Fruit fly (Drosophila melanogaster) whole organism, embryonic: ENCODE data around the gene CG10508.
A peak's percentile ranks its signal among the peaks of the same experiment; 100 is the strongest.

ENCODE experiments used
- CG10543 ChIP-seq: fragments of 200-800 bp; sonication (Bioruptor generic); optimal IDR thresholded peaks from 3 replicates; lab custom pipeline; 2017; ENCODE audit warnings: missing biosample characterization, mild to moderate bottlenecking, missing genetic modification characterization, moderate library complexity
- CG10959 ChIP-seq: fragments of 200-800 bp; sonication (Bioruptor generic); IDR thresholded peaks from 2 replicates; pipeline ENCODE4 v1.3.6; 2022; ENCODE audit warnings: missing biosample characterization, missing genetic modification characterization
- CG11723 ChIP-seq: fragments of 200-800 bp; sonication (Bioruptor generic); optimal IDR thresholded peaks from 2 replicates; lab custom pipeline; 2017; ENCODE audit warnings: missing biosample characterization, mild to moderate bottlenecking, missing genetic modification characterization
- CG12071 ChIP-seq: fragments of 200-800 bp; sonication (Bioruptor generic); optimal IDR thresholded peaks from 3 replicates; lab custom pipeline; 2018; ENCODE audit warnings: missing biosample characterization, mild to moderate bottlenecking, missing genetic modification characterization
- CG13424 ChIP-seq: fragments of 200-800 bp; sonication (Bioruptor generic); optimal IDR thresholded peaks from 2 replicates; lab custom pipeline; 2019; ENCODE audit warnings: missing biosample characterization, mild to moderate bottlenecking, missing genetic modification characterization, moderate library complexity
- CG14667 ChIP-seq: fragments of 200-800 bp; sonication (Bioruptor generic); IDR thresholded peaks from 2 replicates; pipeline ENCODE4 v1.3.6; 2022; ENCODE audit warnings: missing biosample characterization, missing genetic modification characterization
- CG15073 ChIP-seq: fragments of 200-800 bp; sonication (Bioruptor generic); optimal IDR thresholded peaks from 2 replicates; lab custom pipeline; 2016; ENCODE audit warnings: missing biosample characterization, missing genetic modification characterization
- CG15696 ChIP-seq: fragments of 200-800 bp; sonication (Bioruptor generic); optimal IDR thresholded peaks from 2 replicates; lab custom pipeline; 2019; ENCODE audit warnings: missing biosample characterization, mild to moderate bottlenecking, missing genetic modification characterization, moderate library complexity
- CG1602 ChIP-seq: fragments of 200-800 bp; sonication (Bioruptor generic); optimal IDR thresholded peaks from 3 replicates; lab custom pipeline; 2016; ENCODE audit warnings: missing biosample characterization, missing genetic modification characterization
- CG16863 ChIP-seq: fragments of 200-800 bp; sonication (Bioruptor generic); optimal IDR thresholded peaks from 3 replicates; lab custom pipeline; 2016; ENCODE audit warnings: missing biosample characterization, missing genetic modification characterization
- CG18262 ChIP-seq: fragments of 200-800 bp; optimal IDR thresholded peaks from 3 replicates; lab custom pipeline; 2019; ENCODE audit warnings: missing biosample characterization, mild to moderate bottlenecking, missing genetic modification characterization, moderate library complexity
- CG18476 ChIP-seq: fragments of 200-800 bp; sonication (Bioruptor generic); optimal IDR thresholded peaks from 2 replicates; lab custom pipeline; 2016; ENCODE audit warnings: missing biosample characterization, mild to moderate bottlenecking, missing genetic modification characterization
- CG32767 ChIP-seq: fragments of 200-800 bp; sonication (Bioruptor generic); IDR thresholded peaks from 2 replicates; pipeline ENCODE4 v1.3.6; 2022; ENCODE audit warnings: missing biosample characterization, missing genetic modification characterization
- CG3995 ChIP-seq: fragments of 200-800 bp; sonication (Bioruptor generic); optimal IDR thresholded peaks from 3 replicates; lab custom pipeline; 2016; ENCODE audit warnings: missing biosample characterization, missing genetic modification characterization
- CG4328 ChIP-seq: fragments of 200-800 bp; sonication (Bioruptor generic); optimal IDR thresholded peaks from 3 replicates; lab custom pipeline; 2017; ENCODE audit warnings: missing biosample characterization, missing genetic modification reagents, missing genetic modification characterization
- CG6272 ChIP-seq: fragments of 200-800 bp; sonication (Bioruptor generic); IDR thresholded peaks from 2 replicates; pipeline ENCODE4 v1.3.6; 2022; ENCODE audit warnings: missing biosample characterization, missing genetic modification characterization
- CG7928 ChIP-seq: fragments of 200-800 bp; sonication (Bioruptor generic); optimal IDR thresholded peaks from 2 replicates; lab custom pipeline; 2017; ENCODE audit warnings: missing biosample characterization, mild to moderate bottlenecking, missing genetic modification characterization
- CG8388 ChIP-seq: fragments of 200-800 bp; sonication (Bioruptor generic); optimal IDR thresholded peaks from 2 replicates; lab custom pipeline; 2019; ENCODE audit warnings: missing biosample characterization, mild to moderate bottlenecking, missing genetic modification characterization, moderate library complexity
- CG8944 ChIP-seq: fragments of 200-800 bp; sonication (Bioruptor generic); optimal IDR thresholded peaks from 3 replicates; lab custom pipeline; 2016; ENCODE audit warnings: missing biosample characterization, missing genetic modification characterization
- CG9215 ChIP-seq: fragments of 200-800 bp; sonication (Bioruptor generic); IDR thresholded peaks from 2 replicates; pipeline ENCODE4 v1.3.6; 2022; ENCODE audit warnings: missing biosample characterization, missing genetic modification characterization
- Camta ChIP-seq: fragments of 200-800 bp; sonication (Bioruptor generic); optimal IDR thresholded peaks from 2 replicates; lab custom pipeline; 2016; ENCODE audit warnings: missing biosample characterization, missing genetic modification characterization
- Doc3 ChIP-seq: fragments of 200-800 bp; sonication (Bioruptor generic); IDR thresholded peaks from 3 replicates; pipeline ENCODE4 v1.3.6; 2022; ENCODE audit warnings: missing biosample characterization, missing genetic modification characterization; ENCODE audit not compliant: partially characterized antibody
- H2.0 ChIP-seq: fragments of 200-800 bp; sonication (Bioruptor generic); IDR thresholded peaks from 2 replicates; pipeline ENCODE4 v1.3.6; 2022; ENCODE audit warnings: missing biosample characterization, missing genetic modification characterization
- Hey ChIP-seq: fragments of 200-800 bp; sonication (Bioruptor generic); optimal IDR thresholded peaks from 3 replicates; lab custom pipeline; 2018; ENCODE audit warnings: missing biosample characterization, mild to moderate bottlenecking, missing genetic modification characterization
- NC2α ChIP-seq: fragments of 200-800 bp; sonication (Bioruptor generic); optimal IDR thresholded peaks from 2 replicates; lab custom pipeline; 2016; ENCODE audit warnings: missing biosample characterization, missing genetic modification characterization
- Poxn ChIP-seq: fragments of 200-800 bp; sonication (Bioruptor generic); IDR thresholded peaks from 2 replicates; pipeline ENCODE4 v1.3.6; 2022; ENCODE audit warnings: missing biosample characterization, missing genetic modification characterization
- Ptx1 ChIP-seq: fragments of 200-800 bp; sonication (Bioruptor generic); IDR thresholded peaks from 2 replicates; pipeline ENCODE4 v1.3.6; 2022; ENCODE audit warnings: missing biosample characterization, missing genetic modification characterization
- Rx ChIP-seq: fragments of 200-800 bp; sonication (Bioruptor generic); IDR thresholded peaks from 2 replicates; pipeline ENCODE4 v1.3.6; 2022; ENCODE audit warnings: missing biosample characterization, missing genetic modification characterization
- Six4 ChIP-seq: fragments of 200-800 bp; sonication (Bioruptor generic); optimal IDR thresholded peaks from 2 replicates; lab custom pipeline; 2016; ENCODE audit warnings: missing biosample characterization, missing genetic modification characterization
- Sry-δ ChIP-seq: fragments of 200-800 bp; sonication (Bioruptor generic); optimal IDR thresholded peaks from 2 replicates; lab custom pipeline; 2016; ENCODE audit warnings: missing biosample characterization, missing genetic modification characterization
- Stat92E ChIP-seq, 3 experiments: fragments of >200 bp in 2 of 3; fragments of 200-800 bp in 1 of 3; sonication (Bioruptor generic) in 1 of 3; optimal IDR thresholded peaks; 2 replicates each; lab custom pipeline; 2017 to 2019; ENCODE audit warnings: missing biosample characterization in 3 of 3, missing genetic modification characterization in 3 of 3, mild to moderate bottlenecking in 1 of 3, moderate library complexity in 1 of 3
- Xbp1 ChIP-seq: fragments of 200-800 bp; sonication (Bioruptor generic); optimal IDR thresholded peaks from 3 replicates; lab custom pipeline; 2016; ENCODE audit warnings: missing biosample characterization, mild to moderate bottlenecking, missing genetic modification characterization
- al ChIP-seq: fragments of 200-800 bp; sonication (Bioruptor generic); IDR thresholded peaks from 2 replicates; pipeline ENCODE4 v1.3.6; 2022; ENCODE audit warnings: missing biosample characterization, missing genetic modification characterization
- bigmax ChIP-seq: fragments of 200-800 bp; sonication (Bioruptor generic); optimal IDR thresholded peaks from 2 replicates; lab custom pipeline; 2018; ENCODE audit warnings: missing biosample characterization, mild to moderate bottlenecking, missing genetic modification characterization
- bsh ChIP-seq, 2 experiments: fragments of 200-800 bp; sonication (Bioruptor generic); optimal IDR thresholded peaks; 2 replicates each; lab custom pipeline; 2017 to 2018; ENCODE audit warnings: mild to moderate bottlenecking in 2 of 2, missing biosample characterization in 2 of 2, missing genetic modification characterization in 2 of 2, moderate library complexity in 1 of 2
- chm ChIP-seq: fragments of 200-800 bp; sonication (Bioruptor generic); IDR thresholded peaks from 2 replicates; pipeline ENCODE4 v1.3.6; 2022; ENCODE audit warnings: missing biosample characterization, missing genetic modification characterization
- dysf ChIP-seq: fragments of 200-800 bp; sonication (Bioruptor generic); IDR thresholded peaks from 3 replicates; pipeline ENCODE4 v1.3.6; 2022; ENCODE audit warnings: missing biosample characterization, missing genetic modification characterization
- grau ChIP-seq: fragments of 200-800 bp; optimal IDR thresholded peaks from 3 replicates; lab custom pipeline; 2019; ENCODE audit warnings: missing biosample characterization, mild to moderate bottlenecking, missing genetic modification characterization, moderate library complexity
- gsb ChIP-seq: fragments of 200-800 bp; sonication (Bioruptor generic); IDR thresholded peaks from 2 replicates; pipeline ENCODE4 v1.3.6; 2022; ENCODE audit warnings: missing biosample characterization, missing genetic modification characterization
- ham ChIP-seq: fragments of 200-800 bp; sonication (Bioruptor generic); IDR thresholded peaks from 2 replicates; pipeline ENCODE4 v1.3.6; 2022; ENCODE audit warnings: missing biosample characterization, missing genetic modification characterization
- hth ChIP-seq: fragments of >200 bp; optimal IDR thresholded peaks from 2 replicates; lab custom pipeline; 2017; ENCODE audit warnings: inconsistent platforms
- kni ChIP-seq: fragments of 200-800 bp; sonication (Bioruptor generic); optimal IDR thresholded peaks from 3 replicates; lab custom pipeline; 2017; ENCODE audit warnings: mild to moderate bottlenecking, missing biosample characterization, missing genetic modification reagents, missing genetic modification characterization
- mirr ChIP-seq: fragments of 200-800 bp; sonication (Bioruptor generic); optimal IDR thresholded peaks from 3 replicates; lab custom pipeline; 2018; ENCODE audit warnings: missing biosample characterization, mild to moderate bottlenecking, missing genetic modification characterization
- pb ChIP-seq: fragments of 200-800 bp; sonication (Bioruptor generic); optimal IDR thresholded peaks from 3 replicates; lab custom pipeline; 2016; ENCODE audit warnings: missing biosample characterization, missing genetic modification characterization
- ro ChIP-seq: fragments of 200-800 bp; sonication (Bioruptor generic); IDR thresholded peaks from 2 replicates; pipeline ENCODE4 v1.3.6; 2022; ENCODE audit warnings: missing biosample characterization, missing genetic modification characterization
- sim ChIP-seq: fragments of 200-800 bp; sonication (Bioruptor generic); IDR thresholded peaks from 2 replicates; pipeline ENCODE4 v1.3.6; 2022; ENCODE audit warnings: missing biosample characterization, missing genetic modification characterization
- slbo ChIP-seq: fragments of 200-800 bp; sonication (Bioruptor generic); IDR thresholded peaks from 2 replicates; pipeline ENCODE4 v1.3.6; 2022; ENCODE audit warnings: missing biosample characterization, missing genetic modification characterization
- sob ChIP-seq: fragments of 200-800 bp; sonication (Bioruptor generic); IDR thresholded peaks from 2 replicates; pipeline ENCODE4 v1.3.6; 2022; ENCODE audit warnings: missing biosample characterization, missing genetic modification characterization
- tx ChIP-seq: fragments of 200-800 bp; sonication (Bioruptor generic); optimal IDR thresholded peaks from 2 replicates; lab custom pipeline; 2016; ENCODE audit warnings: missing biosample characterization, missing genetic modification characterization
- wdn ChIP-seq: fragments of 200-800 bp; sonication (Bioruptor generic); IDR thresholded peaks from 2 replicates; pipeline ENCODE4 v1.3.6; 2022; ENCODE audit warnings: missing biosample characterization, missing genetic modification characterization
- zfh1 ChIP-seq: fragments of 200-800 bp; sonication (Bioruptor generic); IDR thresholded peaks from 3 replicates; pipeline ENCODE4 v1.3.6; 2022; ENCODE audit warnings: missing biosample characterization, missing genetic modification characterization
- zfh2 ChIP-seq: fragments of 200-800 bp; sonication (Bioruptor generic); optimal IDR thresholded peaks from 2 replicates; lab custom pipeline; 2016; ENCODE audit warnings: missing biosample characterization, missing genetic modification characterization

CG10508 gene

dm6 chr3L:21216697-21217291, 6.8 kb downstream of the CG10508 start, which contains the start of the genes Trmt112 and Ilk (continued):
- no peak for TF ChIP-seq gsb (GFP tag; lab: Robert Waterston, UW)
- no peak for TF ChIP-seq zfh1
- TF ChIP-seq Xbp1 (GFP tag; lab: Kevin White, UChicago) = peak; percentile 22
- no peak for TF ChIP-seq Hey
- no peak for TF ChIP-seq bigmax (GFP tag; lab: Kevin White, UChicago)
- no peak for TF ChIP-seq NC2α (GFP tag; lab: Kevin White, UChicago)
- no peak for TF ChIP-seq kni
- no peak for TF ChIP-seq CG7928 (GFP tag; lab: Kevin White, UChicago)
- peak; percentile 75 for TF ChIP-seq Sry-δ (GFP tag; lab: Kevin White, UChicago)
- no peak for TF ChIP-seq al (GFP tag; lab: Robert Waterston, UW)
- TF ChIP-seq ro (GFP tag; lab: Robert Waterston, UW) = no peak
- TF ChIP-seq CG12071 = no peak
- TF ChIP-seq CG15696 (tag; lab: Kevin White, UChicago) = no peak
- TF ChIP-seq CG3995 = peak; percentile 6
- no peak for TF ChIP-seq chm
- no peak for TF ChIP-seq Poxn
- TF ChIP-seq hth (lab: Kevin White, UChicago) = no peak
- 0 out of 2 replicates have a peak, but pooled peaks have one; percentile 12 for TF ChIP-seq slbo (GFP tag; lab: Robert Waterston, UW)
- TF ChIP-seq tx = peak; percentile 88
- no peak for TF ChIP-seq CG13424 (tag; lab: Kevin White, UChicago)
- no peak for TF ChIP-seq ham (GFP tag; lab: Robert Waterston, UW)
- TF ChIP-seq CG18476 = no peak
- peak; percentile 61; the same call in 1 of the 3 replicates for TF ChIP-seq Doc3 (GFP tag; lab: Robert Waterston, UW)
- no peak for TF ChIP-seq Six4 (GFP tag; lab: Kevin White, UChicago)
- TF ChIP-seq CG8944 (GFP tag; lab: Kevin White, UChicago) = no peak
- TF ChIP-seq pb (GFP tag; lab: Kevin White, UChicago) = no peak
- TF ChIP-seq CG6272 (GFP tag; lab: Robert Waterston, UW) = no peak
- TF ChIP-seq CG4328 (GFP tag; lab: Kevin White, UChicago) = no peak
- no peak for TF ChIP-seq CG32767
- peak; percentile 10 for TF ChIP-seq mirr (GFP tag; lab: Kevin White, UChicago)
- TF ChIP-seq CG10959 (GFP tag; lab: Robert Waterston, UW) = no peak
- no peak for TF ChIP-seq CG1602 (GFP tag; lab: Kevin White, UChicago)
- no peak for TF ChIP-seq bsh (GFP tag; optimal IDR thresholded peaks at IDR 0.05; lab: Kevin White, UChicago)
- no peak for TF ChIP-seq CG16863 (GFP tag; lab: Kevin White, UChicago)
- TF ChIP-seq CG10543 (GFP tag; lab: Kevin White, UChicago) = no peak
- no peak for TF ChIP-seq CG11723 (GFP tag; lab: Kevin White, UChicago)
- TF ChIP-seq CG15073 = no peak
- TF ChIP-seq CG9215 = no peak
- TF ChIP-seq CG8388 (GFP tag; lab: Kevin White, UChicago) = no peak
- no peak for TF ChIP-seq zfh2
- TF ChIP-seq Stat92E (GFP tag; optimal IDR thresholded peaks at IDR 0.05; lab: Kevin White, UChicago) = peak in 1 of 3 experiments; percentile 59
- no peak for TF ChIP-seq CG14667 (GFP tag; lab: Robert Waterston, UW)
- TF ChIP-seq wdn (GFP tag; lab: Robert Waterston, UW) = no peak
- no peak for TF ChIP-seq CG18262 (tag; lab: Kevin White, UChicago)
- no peak for TF ChIP-seq sim (GFP tag; lab: Robert Waterston, UW)
- TF ChIP-seq H2.0 (GFP tag; lab: Robert Waterston, UW) = no peak
- TF ChIP-seq Rx = no peak
- no peak for TF ChIP-seq Camta (GFP tag; lab: Kevin White, UChicago)
- TF ChIP-seq sob = peak; percentile 35; the same call in 1 of the 2 replicates
- TF ChIP-seq dysf (GFP tag; lab: Robert Waterston, UW) = no peak
- no peak for TF ChIP-seq Ptx1 (GFP tag; lab: Robert Waterston, UW)
- no peak for TF ChIP-seq grau (tag; lab: Kevin White, UChicago)
